Worm (Caenorhabditis elegans) whole organism, early embryonic: ENCODE data around the gene pak-1.

Experiments used
- B0310.2 ChIP-seq: sonication (generic microtip); optimal IDR thresholded peaks from 2 replicates; lab custom pipeline; 2016; ENCODE audit warnings: mild to moderate bottlenecking, missing genetic modification characterization, missing compliant biosample characterization
- F13C5.2 ChIP-seq: sonication (generic microtip); optimal IDR thresholded peaks from 2 replicates; lab custom pipeline; 2017; ENCODE audit warnings: mild to moderate bottlenecking, missing genetic modification characterization, inconsistent platforms, missing compliant biosample characterization
- aly-1 ChIP-seq: sonication (generic microtip); optimal IDR thresholded peaks from 2 replicates; lab custom pipeline; 2016; ENCODE audit warnings: missing genetic modification characterization, missing compliant biosample characterization
- ama-1 ChIP-seq: fragments of 150-350 bp; optimal IDR thresholded peaks from 2 replicates; lab custom pipeline; 2014
- ceh-13 ChIP-seq: fragments of 200-800 bp; sonication (Bioruptor generic); optimal IDR thresholded peaks from 2 replicates; lab custom pipeline; 2018; ENCODE audit warnings: mild to moderate bottlenecking, missing genetic modification characterization, missing compliant biosample characterization
- ceh-36 ChIP-seq: sonication (generic microtip); optimal IDR thresholded peaks from 2 replicates; lab custom pipeline; 2016; ENCODE audit warnings: missing genetic modification characterization, inconsistent platforms, missing compliant biosample characterization
- ets-7 ChIP-seq: sonication (generic microtip); optimal IDR thresholded peaks from 2 replicates; lab custom pipeline; 2016; ENCODE audit warnings: missing genotype, missing genetic modification characterization, missing compliant biosample characterization
- flt-1 ChIP-seq: fragments of 200-800 bp; sonication (Bioruptor generic); IDR thresholded peaks from 2 replicates; pipeline ENCODE4 v1.3.6; 2022; ENCODE audit warnings: missing genetic modification characterization, missing compliant biosample characterization
- hmbx-1 ChIP-seq: sonication (generic microtip); optimal IDR thresholded peaks from 2 replicates; lab custom pipeline; 2016; ENCODE audit warnings: mild to moderate bottlenecking, missing genetic modification characterization, missing compliant biosample characterization
- hmg-4 ChIP-seq: fragments of 200-800 bp; sonication (Bioruptor generic); optimal IDR thresholded peaks from 2 replicates; lab custom pipeline; 2018; ENCODE audit warnings: mild to moderate bottlenecking, missing genetic modification characterization, missing compliant biosample characterization
- hnd-1 ChIP-seq: sonication (generic microtip); optimal IDR thresholded peaks from 2 replicates; lab custom pipeline; 2016; ENCODE audit warnings: missing genetic modification characterization, missing compliant biosample characterization
- pes-1 ChIP-seq: fragments of 200-800 bp; sonication (Bioruptor generic); IDR thresholded peaks from 2 replicates; pipeline ENCODE4 v1.3.6; 2022; ENCODE audit warnings: missing genetic modification reagents, missing genetic modification characterization, missing compliant biosample characterization
- scrt-1 ChIP-seq: fragments of 200-800 bp; sonication (Bioruptor generic); IDR thresholded peaks from 2 replicates; pipeline ENCODE4 v1.3.6; 2022; ENCODE audit warnings: missing genetic modification characterization, missing compliant biosample characterization
- sea-1 ChIP-seq: fragments of 200-800 bp; sonication (Bioruptor generic); conservative IDR thresholded peaks from 2 replicates; pipeline ENCODE4 v1.3.6; 2022; ENCODE audit warnings: missing genetic modification characterization, missing compliant biosample characterization
- tbx-11 ChIP-seq: fragments of 200-800 bp; sonication (Bioruptor generic); IDR thresholded peaks from 2 replicates; pipeline ENCODE4 v1.3.6; 2022; ENCODE audit warnings: missing genetic modification characterization, missing compliant biosample characterization
- tbx-37 ChIP-seq: fragments of 200-800 bp; sonication (Bioruptor generic); conservative IDR thresholded peaks from 2 replicates; pipeline ENCODE4 v1.3.6; 2022; ENCODE audit warnings: missing genetic modification reagents, missing genetic modification characterization, missing compliant biosample characterization
- tra-4 ChIP-seq: sonication (generic microtip); optimal IDR thresholded peaks from 2 replicates; lab custom pipeline; 2017; ENCODE audit warnings: missing genetic modification characterization, missing compliant biosample characterization

pak-1 gene

DNA sequence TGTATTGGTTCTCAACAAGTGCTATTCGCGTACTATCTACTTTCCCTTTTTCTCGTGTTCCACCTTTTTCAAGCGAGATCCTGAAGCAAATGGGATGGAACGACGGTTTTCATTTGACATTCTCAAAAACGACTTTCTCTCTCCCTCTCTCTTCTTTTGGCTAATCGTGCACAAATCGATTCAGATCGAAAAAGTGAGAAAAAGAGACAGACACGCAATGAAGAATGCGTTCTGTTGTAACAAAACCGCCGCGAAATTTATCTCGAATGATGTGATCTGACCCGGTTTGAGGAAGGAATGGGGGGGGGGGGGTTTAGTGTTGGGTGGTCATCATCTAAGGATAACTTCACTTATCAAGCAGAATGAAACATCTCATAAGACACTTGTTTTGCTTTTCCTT lies 16.0 kb upstream of the pak-1 start:
- no peak for TF ChIP-seq hmbx-1 (tag; lab: Kevin White, UChicago)
- no peak for TF ChIP-seq hnd-1 (tag; lab: Kevin White, UChicago)
- no peak for TF ChIP-seq sea-1 (GFP tag; lab: Robert Waterston, UW)
- no peak for TF ChIP-seq tra-4
- no peak for TF ChIP-seq scrt-1 (GFP tag; lab: Robert Waterston, UW)
- TF ChIP-seq aly-1: no peak
- no peak for TF ChIP-seq hmg-4 (GFP tag; lab: Kevin White, UChicago)
- no peak for TF ChIP-seq F13C5.2 (tag; lab: Kevin White, UChicago)
- no peak for TF ChIP-seq flt-1 (GFP tag; lab: Robert Waterston, UW)
- no peak for TF ChIP-seq ets-7 (tag; lab: Kevin White, UChicago)
- TF ChIP-seq ceh-13 (GFP tag; lab: Kevin White, UChicago): no peak
- TF ChIP-seq tbx-11 (GFP tag; lab: Robert Waterston, UW): no peak
- TF ChIP-seq pes-1 (GFP tag; lab: Robert Waterston, UW): no peak
- TF ChIP-seq ama-1 (lab: Kevin White, UChicago): no peak
- TF ChIP-seq B0310.2 (tag; lab: Kevin White, UChicago): no peak

DNA sequence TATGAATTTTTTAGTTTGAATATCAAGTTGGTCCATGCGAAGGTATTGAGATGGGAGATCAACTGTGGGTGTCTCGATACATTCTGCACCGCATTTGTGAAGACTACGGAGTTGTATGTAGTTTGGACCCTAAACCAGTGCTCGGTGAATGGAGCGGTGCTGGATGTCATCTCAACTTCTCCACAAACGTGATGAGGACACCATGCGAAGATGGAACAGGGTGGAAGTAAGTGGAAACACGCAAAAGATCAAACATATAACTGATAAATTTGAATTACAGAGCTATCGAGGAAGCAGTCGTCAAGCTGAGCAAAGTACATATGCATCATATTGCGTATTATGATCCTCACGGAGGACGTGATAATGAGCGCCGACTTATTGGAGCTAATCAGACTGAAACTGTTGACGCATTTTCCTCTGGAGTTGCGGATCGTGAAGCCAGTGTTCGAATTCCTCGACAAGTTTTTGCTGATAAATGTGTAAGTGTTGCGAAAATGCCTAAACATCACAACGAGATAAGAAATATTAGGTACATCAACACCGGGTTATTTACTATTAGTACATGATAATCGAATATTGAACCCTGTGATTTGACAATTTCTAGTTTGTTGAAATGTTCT lies 10.9 kb upstream of the pak-1 start:
- TF ChIP-seq scrt-1 (GFP tag; lab: Robert Waterston, UW): no peak
- TF ChIP-seq tra-4: no peak
- no peak for TF ChIP-seq B0310.2 (tag; lab: Kevin White, UChicago)
- no peak for TF ChIP-seq ets-7 (tag; lab: Kevin White, UChicago)
- TF ChIP-seq hmg-4 (GFP tag; lab: Kevin White, UChicago): no peak
- TF ChIP-seq sea-1 (GFP tag; lab: Robert Waterston, UW): no peak
- no peak for TF ChIP-seq aly-1

DNA sequence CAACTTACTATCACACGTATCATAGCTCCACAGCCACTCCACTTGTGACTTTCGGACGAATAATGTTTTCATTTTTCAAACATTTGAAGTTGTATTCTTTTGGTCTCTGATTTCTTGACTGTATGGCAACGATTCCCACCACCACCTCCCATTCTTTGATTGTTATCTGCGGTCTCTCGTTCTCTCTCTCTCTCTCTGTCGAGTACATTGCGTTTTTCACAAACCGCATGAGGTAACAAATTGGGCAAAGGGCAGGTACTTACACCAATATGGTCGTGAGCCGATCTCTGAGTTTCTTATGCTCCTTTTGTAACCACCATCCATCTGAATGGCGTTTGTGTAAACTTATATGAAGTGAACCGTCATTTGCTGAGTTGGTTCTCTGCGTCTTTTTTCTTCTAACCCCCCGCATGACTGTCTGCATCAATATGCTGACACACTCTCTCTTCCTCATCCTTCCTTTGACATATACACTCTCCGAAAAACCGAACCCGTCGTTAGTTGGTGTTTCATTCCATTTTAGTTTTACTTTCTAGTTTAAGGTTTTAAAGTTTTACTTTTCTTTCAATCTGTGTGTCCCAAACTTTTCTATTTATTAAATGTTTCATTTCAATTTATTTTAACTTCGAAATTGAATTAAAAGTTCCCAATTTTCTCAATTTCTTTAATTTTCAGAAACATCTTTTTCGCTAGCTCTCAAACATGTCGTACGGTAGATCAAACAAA lies 9.3 kb upstream of the pak-1 start, which contains the start of gene gln-1:
gln-1 (plus strand) TSS at position 676 of the 726 bp plus-strand sequence.
- no peak for TF ChIP-seq hmg-4 (GFP tag; lab: Kevin White, UChicago)
- no peak for TF ChIP-seq flt-1 (GFP tag; lab: Robert Waterston, UW)
- no peak for TF ChIP-seq aly-1
- no peak for TF ChIP-seq sea-1 (GFP tag; lab: Robert Waterston, UW)
- no peak for TF ChIP-seq ceh-36
- TF ChIP-seq hnd-1 (tag; lab: Kevin White, UChicago): no peak
- TF ChIP-seq ceh-13 (GFP tag; lab: Kevin White, UChicago): no peak
- no peak for TF ChIP-seq pes-1 (GFP tag; lab: Robert Waterston, UW)
- no peak for TF ChIP-seq tra-4
- TF ChIP-seq F13C5.2 (tag; lab: Kevin White, UChicago): no peak
- TF ChIP-seq B0310.2 (tag; lab: Kevin White, UChicago): no peak
- TF ChIP-seq scrt-1 (GFP tag; lab: Robert Waterston, UW): no peak
- no peak for TF ChIP-seq hmbx-1 (tag; lab: Kevin White, UChicago)
- TF ChIP-seq ets-7 (tag; lab: Kevin White, UChicago): no peak
- no peak for TF ChIP-seq tbx-37

DNA sequence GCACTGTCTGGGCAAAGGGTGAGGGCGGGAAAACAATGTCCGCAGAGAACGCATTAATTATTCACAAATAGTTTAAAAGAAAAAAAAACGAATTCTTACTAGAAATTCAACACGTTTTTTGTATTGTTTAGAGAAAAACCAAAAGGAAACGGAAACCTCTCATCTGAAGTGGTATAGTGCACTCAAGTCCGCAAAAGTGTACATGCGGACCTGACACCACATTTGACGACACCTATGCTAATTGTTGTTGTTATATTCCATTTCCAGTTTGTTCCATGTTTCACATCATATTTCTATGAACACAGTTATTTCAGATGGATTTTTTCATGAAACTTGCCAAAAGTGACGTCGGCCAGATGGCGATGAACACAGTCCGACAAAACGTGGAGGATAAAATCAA lies 4.3 kb upstream of the pak-1 start, which contains the start of gene C45B2.6:
C45B2.6 (plus strand) TSS at position 136 of the 400 bp plus-strand sequence.
- no peak for TF ChIP-seq aly-1
- TF ChIP-seq ama-1 (lab: Kevin White, UChicago): no peak
- no peak for TF ChIP-seq ceh-36
- no peak for TF ChIP-seq hmg-4 (GFP tag; lab: Kevin White, UChicago)
- no peak for TF ChIP-seq ceh-13 (GFP tag; lab: Kevin White, UChicago)
- TF ChIP-seq hmbx-1 (tag; lab: Kevin White, UChicago): no peak
- TF ChIP-seq flt-1 (GFP tag; lab: Robert Waterston, UW): no peak
- no peak for TF ChIP-seq pes-1 (GFP tag; lab: Robert Waterston, UW)
- TF ChIP-seq scrt-1 (GFP tag; lab: Robert Waterston, UW): no peak
- no peak for TF ChIP-seq tbx-11 (GFP tag; lab: Robert Waterston, UW)
- no peak for TF ChIP-seq sea-1 (GFP tag; lab: Robert Waterston, UW)
- TF ChIP-seq tra-4: no peak
- TF ChIP-seq tbx-37: no peak
- no peak for TF ChIP-seq hnd-1 (tag; lab: Kevin White, UChicago)
- TF ChIP-seq F13C5.2 (tag; lab: Kevin White, UChicago): no peak
- no peak for TF ChIP-seq ets-7 (tag; lab: Kevin White, UChicago)

DNA sequence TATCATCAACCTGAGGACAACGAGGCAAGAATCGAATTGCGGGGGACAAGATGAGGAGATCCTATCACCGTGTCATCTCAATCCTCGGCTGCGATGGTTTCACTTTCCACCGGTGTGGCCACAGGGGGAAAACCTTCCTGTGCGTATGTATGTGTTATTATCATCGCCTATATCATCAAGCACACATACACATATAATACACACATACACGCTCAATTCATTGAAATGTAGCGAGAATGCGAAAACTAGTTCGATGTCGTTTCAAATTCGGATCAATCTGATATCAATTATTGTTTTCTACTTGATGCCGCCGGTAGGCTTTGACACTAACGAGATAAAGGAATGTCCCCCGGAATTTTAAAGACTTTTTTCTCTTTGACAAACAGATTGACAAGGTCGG lies 2.4 kb upstream of the pak-1 start:
- TF ChIP-seq tbx-37 (no peak), ama-1 (lab: Kevin White, UChicago) (no peak), pes-1 (GFP tag; lab: Robert Waterston, UW) (no peak), tbx-11 (GFP tag; lab: Robert Waterston, UW) (no peak), aly-1 (no peak), hmg-4 (GFP tag; lab: Kevin White, UChicago) (no peak), tra-4 (no peak), hnd-1 (tag; lab: Kevin White, UChicago) (no peak), ceh-36 (no peak), ceh-13 (GFP tag; lab: Kevin White, UChicago) (no peak), B0310.2 (tag; lab: Kevin White, UChicago) (no peak), flt-1 (GFP tag; lab: Robert Waterston, UW) (no peak), sea-1 (GFP tag; lab: Robert Waterston, UW) (no peak), scrt-1 (GFP tag; lab: Robert Waterston, UW) (no peak), ets-7 (tag; lab: Kevin White, UChicago) (no peak), F13C5.2 (tag; lab: Kevin White, UChicago) (no peak), hmbx-1 (tag; lab: Kevin White, UChicago) (no peak)

ce11 chrX:6050078-6050477 lies 1.7 kb upstream of the pak-1 start:
- no peak for TF ChIP-seq pes-1 (GFP tag; lab: Robert Waterston, UW)
- TF ChIP-seq scrt-1 (GFP tag; lab: Robert Waterston, UW): no peak
- no peak for TF ChIP-seq flt-1 (GFP tag; lab: Robert Waterston, UW)
